Worm (Caenorhabditis elegans) whole organism, young adult: ENCODE measurements around the gene his-42.
A peak's percentile ranks its signal among the peaks of the same experiment; 100 is the strongest.

Experiments used
- B0261.1 ChIP-seq: sonication (generic microtip); optimal IDR thresholded peaks from 2 replicates; lab custom pipeline; 2016; ENCODE audit warnings: mild to moderate bottlenecking, missing genetic modification characterization, moderate library complexity, missing compliant biosample characterization
- D2030.7 ChIP-seq: fragments of 200-800 bp; sonication (Bioruptor generic); IDR thresholded peaks from 2 replicates; pipeline ENCODE4 v1.3.6; 2022; ENCODE audit warnings: missing genetic modification reagents, missing genetic modification characterization, missing compliant biosample characterization
- F22D6.2 ChIP-seq: sonication (generic microtip); optimal IDR thresholded peaks from 2 replicates; lab custom pipeline; 2016; ENCODE audit warnings: mild to moderate bottlenecking, missing genetic modification characterization, missing compliant biosample characterization
- F23B12.7 ChIP-seq: sonication (generic microtip); optimal IDR thresholded peaks from 2 replicates; lab custom pipeline; 2017; ENCODE audit warnings: missing genetic modification characterization, mild to moderate bottlenecking, missing compliant biosample characterization, antibody characterized with exemption, moderate library complexity; ENCODE audit not compliant: insufficient read depth
- F57A8.1 ChIP-seq: fragments of 200-800 bp; sonication (Bioruptor generic); optimal IDR thresholded peaks from 2 replicates; lab custom pipeline; 2018; ENCODE audit warnings: mild to moderate bottlenecking, missing genetic modification characterization, moderate library complexity, missing compliant biosample characterization
- Y56A3A.18 ChIP-seq: fragments of 200-800 bp; sonication (Bioruptor generic); IDR thresholded peaks from 2 replicates; pipeline ENCODE4 v1.3.6; 2022; ENCODE audit warnings: missing genetic modification reagents, missing genetic modification characterization, missing compliant biosample characterization
- Y67H2A.10 ChIP-seq: fragments of 200-800 bp; sonication (Bioruptor generic); conservative IDR thresholded peaks from 2 replicates; pipeline ENCODE4 v1.3.6; 2022; ENCODE audit warnings: missing genetic modification reagents, missing genetic modification characterization, missing compliant biosample characterization
- Y95B8A.8 ChIP-seq: fragments of 200-800 bp; sonication (Bioruptor generic); IDR thresholded peaks from 2 replicates; pipeline ENCODE4 v1.3.6; 2022; ENCODE audit warnings: missing genetic modification reagents, missing genetic modification characterization, missing compliant biosample characterization
- ZK185.1 ChIP-seq: sonication (generic microtip); optimal IDR thresholded peaks from 2 replicates; lab custom pipeline; 2016; ENCODE audit warnings: mild to moderate bottlenecking, missing genetic modification characterization, missing compliant biosample characterization; ENCODE audit not compliant: poor library complexity, severe bottlenecking
- aptf-2 ChIP-seq: fragments of 200-800 bp; sonication (Bioruptor generic); conservative IDR thresholded peaks from 2 replicates; pipeline ENCODE4 v1.3.6; 2022; ENCODE audit warnings: missing genetic modification reagents, missing genetic modification characterization, missing compliant biosample characterization
- atf-7 ChIP-seq: sonication (generic microtip); optimal IDR thresholded peaks from 2 replicates; lab custom pipeline; 2017; ENCODE audit warnings: mild to moderate bottlenecking, missing genetic modification characterization, missing compliant biosample characterization
- attf-3 ChIP-seq: fragments of 200-800 bp; sonication (Bioruptor generic); conservative IDR thresholded peaks from 2 replicates; pipeline ENCODE4 v1.3.6; 2022; ENCODE audit warnings: missing genetic modification reagents, missing genetic modification characterization, missing compliant biosample characterization
- attf-5 ChIP-seq: fragments of 200-800 bp; sonication (Bioruptor generic); optimal IDR thresholded peaks from 2 replicates; lab custom pipeline; 2018; ENCODE audit warnings: mild to moderate bottlenecking, missing genetic modification characterization, missing compliant biosample characterization
- bed-1 ChIP-seq: fragments of 200-800 bp; sonication (Bioruptor generic); IDR thresholded peaks from 2 replicates; pipeline ENCODE4 v1.3.6; 2022; ENCODE audit warnings: missing genetic modification reagents, missing genetic modification characterization, missing compliant biosample characterization
- cebp-2 ChIP-seq: fragments of 200-800 bp; sonication (Bioruptor generic); IDR thresholded peaks from 2 replicates; pipeline ENCODE4 v1.3.6; 2022; ENCODE audit warnings: missing genetic modification characterization, missing compliant biosample characterization
- ceh-27 ChIP-seq: fragments of 200-800 bp; sonication (Bioruptor generic); optimal IDR thresholded peaks from 2 replicates; lab custom pipeline; 2018; ENCODE audit warnings: mild to moderate bottlenecking, missing genetic modification characterization, moderate library complexity, missing compliant biosample characterization
- ceh-58 ChIP-seq: fragments of 200-800 bp; sonication (Bioruptor generic); IDR thresholded peaks from 2 replicates; pipeline ENCODE4 v1.3.6; 2022; ENCODE audit warnings: missing genetic modification characterization, missing compliant biosample characterization
- chd-7 ChIP-seq: sonication (generic microtip); optimal IDR thresholded peaks from 2 replicates; lab custom pipeline; 2016; ENCODE audit warnings: mild to moderate bottlenecking, missing genetic modification characterization, moderate library complexity, missing compliant biosample characterization
- dox-1 ChIP-seq: fragments of 200-800 bp; sonication (Bioruptor generic); IDR thresholded peaks from 2 replicates; pipeline ENCODE4 v1.3.6; 2022; ENCODE audit warnings: missing genetic modification reagents, missing genetic modification characterization, missing compliant biosample characterization
- egrh-3 ChIP-seq: fragments of 200-800 bp; sonication (Bioruptor generic); IDR thresholded peaks from 2 replicates; pipeline ENCODE4 v1.3.6; 2022; ENCODE audit warnings: missing genetic modification reagents, missing genetic modification characterization, missing compliant biosample characterization
- ets-4 ChIP-seq: fragments of 200-800 bp; sonication (Bioruptor generic); optimal IDR thresholded peaks from 2 replicates; lab custom pipeline; 2018; ENCODE audit warnings: mild to moderate bottlenecking, missing genetic modification characterization, missing compliant biosample characterization
- hmg-1.2 ChIP-seq: fragments of 200-800 bp; sonication (Bioruptor generic); IDR thresholded peaks from 2 replicates; pipeline ENCODE4 v1.3.6; 2022; ENCODE audit warnings: missing genetic modification reagents, missing genetic modification characterization, missing compliant biosample characterization
- hmg-20 ChIP-seq: fragments of 200-800 bp; sonication (Bioruptor generic); IDR thresholded peaks from 2 replicates; pipeline ENCODE4 v1.3.6; 2022; ENCODE audit warnings: missing genetic modification reagents, missing genetic modification characterization, missing compliant biosample characterization
- hrde-1 ChIP-seq: sonication (generic microtip); optimal IDR thresholded peaks from 2 replicates; lab custom pipeline; 2016; ENCODE audit warnings: missing genetic modification characterization, mild to moderate bottlenecking, missing compliant biosample characterization, moderate library complexity, missing genotype, missing genetic modification reagents, borderline replicate concordance
- hsf-1 ChIP-seq: fragments of 200-800 bp; sonication (Bioruptor generic); IDR thresholded peaks from 2 replicates; pipeline ENCODE4 v1.3.6; 2022; ENCODE audit warnings: missing genetic modification reagents, missing genetic modification characterization, missing compliant biosample characterization
- lag-1 ChIP-seq: fragments of 200-800 bp; sonication (Bioruptor generic); IDR thresholded peaks from 2 replicates; pipeline ENCODE4 v1.3.6; 2022; ENCODE audit warnings: missing genetic modification reagents, missing genetic modification characterization, missing compliant biosample characterization
- lin-26 ChIP-seq: fragments of 200-800 bp; sonication (Bioruptor generic); IDR thresholded peaks from 2 replicates; pipeline ENCODE4 v1.3.6; 2022; ENCODE audit warnings: missing genetic modification reagents, missing genetic modification characterization, missing compliant biosample characterization
- lin-40 ChIP-seq: sonication (generic microtip); optimal IDR thresholded peaks from 2 replicates; lab custom pipeline; 2016; ENCODE audit warnings: missing genetic modification characterization, mild to moderate bottlenecking, missing compliant biosample characterization, missing genotype, missing genetic modification reagents
- lin-54 ChIP-seq: fragments of 200-800 bp; sonication (Bioruptor generic); optimal IDR thresholded peaks from 2 replicates; lab custom pipeline; 2018; ENCODE audit warnings: mild to moderate bottlenecking, missing genetic modification characterization, missing compliant biosample characterization
- lir-1 ChIP-seq: fragments of 200-800 bp; sonication (Bioruptor generic); conservative IDR thresholded peaks from 2 replicates; pipeline ENCODE4 v1.3.6; 2022; ENCODE audit warnings: missing genetic modification reagents, missing genetic modification characterization, missing compliant biosample characterization
- lsy-27 ChIP-seq: sonication (generic microtip); optimal IDR thresholded peaks from 2 replicates; lab custom pipeline; 2017; ENCODE audit warnings: missing genetic modification characterization, mild to moderate bottlenecking, missing compliant biosample characterization, antibody characterized with exemption, missing genotype, borderline replicate concordance; ENCODE audit not compliant: insufficient read depth
- madf-6 ChIP-seq: fragments of 200-800 bp; sonication (Bioruptor generic); IDR thresholded peaks from 2 replicates; pipeline ENCODE4 v1.3.6; 2022; ENCODE audit warnings: missing genetic modification reagents, missing genetic modification characterization, missing compliant biosample characterization
- mxl-1 ChIP-seq: sonication (generic microtip); optimal IDR thresholded peaks from 2 replicates; lab custom pipeline; 2016; ENCODE audit warnings: missing genetic modification characterization, missing compliant biosample characterization
- nhr-90 ChIP-seq: sonication (generic microtip); optimal IDR thresholded peaks from 2 replicates; lab custom pipeline; 2016; ENCODE audit warnings: missing genotype, mild to moderate bottlenecking, missing genetic modification characterization, missing compliant biosample characterization
- snpc-4 ChIP-seq, 5 experiments: fragments of 150-350 bp in 1 of 5; sonication (generic microtip) in 4 of 5; optimal IDR thresholded peaks; 2 replicates each; lab custom pipeline; 2014 to 2018; ENCODE audit warnings: missing genetic modification characterization in 5 of 5, missing biosample characterization in 3 of 5, antibody characterized with exemption in 2 of 5, mild to moderate bottlenecking in 2 of 5, missing compliant biosample characterization in 2 of 5, missing genotype in 2 of 5, moderate library complexity in 2 of 5, missing genetic modification reagents in 1 of 5
- tbp1 ChIP-seq: fragments of 200-800 bp; sonication (Bioruptor generic); optimal IDR thresholded peaks from 2 replicates; lab custom pipeline; 2018; ENCODE audit warnings: mild to moderate bottlenecking, missing genetic modification characterization, missing compliant biosample characterization
- tbx-9 ChIP-seq: sonication (generic microtip); optimal IDR thresholded peaks from 2 replicates; lab custom pipeline; 2016; ENCODE audit warnings: borderline replicate concordance, missing genetic modification characterization, inconsistent platforms, missing compliant biosample characterization
- tlf-1 ChIP-seq: fragments of 200-800 bp; sonication (Bioruptor generic); optimal IDR thresholded peaks from 2 replicates; lab custom pipeline; 2018; ENCODE audit warnings: mild to moderate bottlenecking, missing genetic modification characterization, missing compliant biosample characterization
- zfh-2 ChIP-seq: fragments of 200-800 bp; sonication (Bioruptor generic); conservative IDR thresholded peaks from 2 replicates; pipeline ENCODE4 v1.3.6; 2022; ENCODE audit warnings: missing genetic modification reagents, missing genetic modification characterization, missing compliant biosample characterization
- ztf-18 ChIP-seq: sonication (generic microtip); optimal IDR thresholded peaks from 2 replicates; lab custom pipeline; 2016; ENCODE audit warnings: missing genotype, mild to moderate bottlenecking, missing genetic modification characterization, missing compliant biosample characterization
- ztf-6 ChIP-seq: fragments of 200-800 bp; sonication (Bioruptor generic); IDR thresholded peaks from 2 replicates; pipeline ENCODE4 v1.3.6; 2022; ENCODE audit warnings: missing genetic modification reagents, missing genetic modification characterization, missing compliant biosample characterization

Gene his-42

DNA sequence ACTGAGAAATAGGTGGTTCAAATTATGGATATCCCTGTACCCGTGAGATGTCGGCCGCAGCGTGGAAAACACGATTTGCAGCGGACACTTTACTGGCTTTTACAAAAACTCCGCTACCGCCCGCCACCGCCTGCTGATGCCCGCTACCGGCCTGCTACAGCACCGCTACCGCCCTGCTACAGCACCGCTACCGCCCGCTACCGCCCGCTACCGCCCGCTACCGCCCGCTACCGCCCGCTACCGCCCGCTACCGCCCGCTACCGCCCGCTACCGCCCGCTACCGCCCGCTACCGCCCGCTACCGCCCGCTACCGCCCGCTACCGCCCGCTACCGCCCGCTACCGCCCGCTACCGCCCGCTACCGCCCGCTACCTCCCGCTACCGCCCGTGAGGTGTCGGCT, 37.8 kb downstream of the his-42 start:
- TF ChIP-seq egrh-3 (GFP tag; lab: Robert Waterston, UW): peak; percentile 96
- TF ChIP-seq zfh-2 (GFP tag; lab: Robert Waterston, UW): peak; percentile 92

DNA sequence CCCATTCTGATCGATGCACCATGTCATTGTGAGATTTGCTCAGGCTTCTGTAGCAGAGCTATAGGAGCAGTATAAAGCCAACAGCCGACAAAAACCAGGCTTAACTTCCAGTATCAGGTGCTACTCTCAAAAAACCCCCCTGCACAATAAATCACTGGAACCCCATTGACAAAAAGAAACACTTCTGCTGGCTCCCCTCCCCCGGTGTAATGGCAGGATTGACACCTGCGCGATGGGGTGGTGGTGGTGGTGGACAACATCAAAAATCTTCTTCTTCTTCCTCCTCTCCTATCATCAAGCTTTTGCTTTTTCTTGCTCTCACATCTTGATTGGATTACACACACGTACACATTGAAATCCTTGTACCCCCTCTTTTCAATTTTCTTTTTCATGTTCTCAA, 38.8 kb downstream of the his-42 start:
- TF ChIP-seq tlf-1 (no peak), ztf-6 (no peak), aptf-2 (GFP tag; lab: Robert Waterston, UW) (no peak), lsy-27 (no peak), ZK185.1 (tag; lab: Kevin White, UChicago) (no peak)

DNA sequence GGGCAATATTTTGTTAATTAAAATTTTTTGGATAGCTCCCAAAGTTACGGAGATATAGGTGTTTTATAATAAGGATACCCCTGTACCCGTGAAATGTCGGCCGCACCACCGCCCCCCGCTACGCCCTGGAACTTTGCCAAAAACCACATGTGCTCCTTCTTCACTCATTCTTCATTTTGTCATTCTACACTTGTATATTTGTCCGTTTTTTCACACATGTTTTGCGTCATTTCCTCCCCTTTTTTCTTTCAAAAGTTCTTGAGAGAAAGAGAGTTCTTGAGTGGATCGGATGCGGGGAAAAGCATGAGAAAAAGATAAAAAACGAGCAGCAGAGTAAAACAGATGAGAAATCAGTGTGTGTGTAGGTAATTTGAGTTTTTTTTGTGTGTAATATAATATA, 39.7 kb downstream of the his-42 start:
- TF ChIP-seq snpc-4 (GFP tag; optimal IDR thresholded peaks at IDR 0.05; lab: Kevin White, UChicago) (no peak), snpc-4 (tag; optimal IDR thresholded peaks at IDR 0.05; lab: Kevin White, UChicago) (peak in 2 of 4 experiments; percentile 5 to 44), ceh-27 (peak; percentile 44), Y67H2A.10 (no peak)

DNA sequence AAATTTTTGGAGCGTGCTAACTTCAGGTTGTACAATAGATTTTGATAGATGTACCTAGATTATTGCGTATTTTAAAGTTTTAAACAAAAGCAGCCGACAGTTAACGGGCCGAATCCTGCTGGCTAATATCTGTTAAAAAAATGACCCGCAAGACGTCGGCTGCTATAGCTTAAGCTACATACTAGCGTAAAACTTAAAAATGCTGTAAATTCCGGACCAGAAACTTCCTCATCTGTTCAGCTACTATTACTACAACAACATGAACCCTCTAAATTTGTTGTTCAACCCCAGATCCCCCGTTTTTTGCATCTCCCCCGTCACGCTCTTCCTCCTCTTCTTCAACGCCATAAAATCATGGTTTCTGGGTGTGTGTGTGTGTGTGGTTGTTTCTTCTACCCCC, 41.6 kb downstream of the his-42 start:
- TF ChIP-seq hmg-20 (GFP tag; lab: Robert Waterston, UW) (no peak), hmg-1.2 (no peak), tbp1 (GFP tag; lab: Kevin White, UChicago) (no peak), hrde-1 (tag; lab: Kevin White, UChicago) (no peak), lsy-27 (no peak), chd-7 (tag; lab: Kevin White, UChicago) (no peak), ceh-58 (GFP tag; lab: Robert Waterston, UW) (no peak), lin-40 (tag; lab: Kevin White, UChicago) (no peak), D2030.7 (GFP tag; lab: Robert Waterston, UW) (no peak), lin-54 (GFP tag; lab: Kevin White, UChicago) (no peak), Y56A3A.18 (GFP tag; lab: Robert Waterston, UW) (no peak), bed-1 (GFP tag; lab: Robert Waterston, UW) (no peak), cebp-2 (no peak), lir-1 (GFP tag; lab: Robert Waterston, UW) (no peak), F22D6.2 (tag; lab: Kevin White, UChicago) (no peak), mxl-1 (no peak), atf-7 (tag; lab: Kevin White, UChicago) (no peak)

DNA sequence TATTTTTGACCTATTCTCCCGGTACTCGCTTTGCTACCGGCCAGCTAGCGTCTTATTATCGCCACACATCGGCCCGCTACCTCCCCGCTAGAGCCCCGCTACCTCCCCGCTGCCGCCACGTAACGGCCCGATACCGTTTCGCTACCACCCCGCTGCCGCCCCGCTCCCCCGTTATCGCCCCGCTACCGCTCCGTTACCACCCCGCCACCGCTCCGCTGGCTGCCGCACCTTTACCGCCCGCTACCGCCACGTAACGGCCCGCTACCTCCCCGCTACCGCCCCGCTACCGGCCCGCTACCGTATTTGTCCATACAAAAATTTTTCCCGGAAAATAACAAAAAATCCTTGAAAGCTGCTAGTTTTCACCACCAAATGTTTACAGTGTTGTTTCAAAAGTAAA, 42.9 kb downstream of the his-42 start:
- no peak for TF ChIP-seq tbx-9
- peak; percentile 96 for TF ChIP-seq egrh-3 (GFP tag; lab: Robert Waterston, UW)
- TF ChIP-seq atf-7 (tag; lab: Kevin White, UChicago): no peak
- TF ChIP-seq zfh-2 (GFP tag; lab: Robert Waterston, UW): peak; percentile 95
- TF ChIP-seq ets-4 (GFP tag; lab: Kevin White, UChicago): no peak
- TF ChIP-seq attf-5 (GFP tag; lab: Kevin White, UChicago): no peak
- no peak for TF ChIP-seq nhr-90 (tag; lab: Kevin White, UChicago)
- no peak for TF ChIP-seq madf-6 (GFP tag; lab: Robert Waterston, UW)
- no peak for TF ChIP-seq attf-3 (GFP tag; lab: Robert Waterston, UW)
- no peak for TF ChIP-seq hmg-1.2
- no peak for TF ChIP-seq hsf-1 (GFP tag; lab: Robert Waterston, UW)
- TF ChIP-seq lin-26 (GFP tag; lab: Robert Waterston, UW): 0 out of 2 replicates have a peak, but pooled peaks have one; percentile 19
- no peak for TF ChIP-seq F57A8.1 (GFP tag; lab: Kevin White, UChicago)
- no peak for TF ChIP-seq F23B12.7 (tag; lab: Kevin White, UChicago)
- no peak for TF ChIP-seq Y56A3A.18 (GFP tag; lab: Robert Waterston, UW)
- no peak for TF ChIP-seq ZK185.1 (tag; lab: Kevin White, UChicago)
- no peak for TF ChIP-seq dox-1 (GFP tag; lab: Robert Waterston, UW)
- no peak for TF ChIP-seq lag-1
- TF ChIP-seq D2030.7 (GFP tag; lab: Robert Waterston, UW): no peak
- no peak for TF ChIP-seq ztf-18 (tag; lab: Kevin White, UChicago)
- no peak for TF ChIP-seq lir-1 (GFP tag; lab: Robert Waterston, UW)
- no peak for TF ChIP-seq B0261.1 (tag; lab: Kevin White, UChicago)
- TF ChIP-seq Y95B8A.8 (GFP tag; lab: Robert Waterston, UW): no peak
